Fruit fly (Drosophila melanogaster) S2 (cell line): ENCODE measurements around the gene car.

Experiments
- CG8478 ChIP-seq: fragments of >200 bp; optimal IDR thresholded peaks from 2 replicates; lab custom pipeline; 2018
- CTCF ChIP-seq, 2 experiments: fragments of >200 bp; optimal IDR thresholded peaks; 2 replicates each; lab custom pipeline; 2018

The car gene

DNA sequence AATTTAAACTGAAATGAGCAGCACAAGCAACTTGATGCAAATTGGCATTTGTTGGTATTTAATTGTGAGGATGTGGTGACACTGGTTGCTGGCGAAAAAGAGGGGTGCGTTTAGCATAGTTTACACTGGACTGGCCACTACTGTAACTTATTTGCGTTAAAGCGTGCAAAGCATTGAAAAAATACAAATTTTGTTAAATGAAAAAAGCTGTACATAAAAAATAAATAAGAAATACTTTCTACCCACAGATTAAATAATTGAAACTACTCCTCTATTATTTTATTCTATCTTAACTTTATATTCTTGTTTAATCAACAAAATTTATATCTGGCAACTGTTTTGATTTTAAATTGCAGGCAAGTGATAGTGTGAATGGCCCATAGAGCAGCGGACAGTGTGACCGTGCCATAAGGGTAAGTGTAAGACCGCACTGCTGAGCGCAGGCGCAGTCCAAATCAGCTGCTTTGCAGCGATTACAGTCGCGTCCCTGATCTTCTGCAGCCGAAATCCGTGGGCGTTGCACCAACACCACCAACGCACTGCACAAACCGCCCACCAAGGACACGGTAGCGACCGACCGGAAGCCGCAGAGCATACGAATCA is at the start of gene car, which contains the start of gene Grip84:
Gene car (plus strand): TSS at position 306 of the 603 bp plus-strand sequence.
Gene Grip84 (minus strand): TSS at position 51 of the 603 bp plus-strand sequence.
- TF ChIP-seq CTCF (optimal IDR thresholded peaks at IDR 0.05; lab: Kevin White, UChicago) (no peak), CG8478 (lab: Kevin White, UChicago) (no peak)

DNA sequence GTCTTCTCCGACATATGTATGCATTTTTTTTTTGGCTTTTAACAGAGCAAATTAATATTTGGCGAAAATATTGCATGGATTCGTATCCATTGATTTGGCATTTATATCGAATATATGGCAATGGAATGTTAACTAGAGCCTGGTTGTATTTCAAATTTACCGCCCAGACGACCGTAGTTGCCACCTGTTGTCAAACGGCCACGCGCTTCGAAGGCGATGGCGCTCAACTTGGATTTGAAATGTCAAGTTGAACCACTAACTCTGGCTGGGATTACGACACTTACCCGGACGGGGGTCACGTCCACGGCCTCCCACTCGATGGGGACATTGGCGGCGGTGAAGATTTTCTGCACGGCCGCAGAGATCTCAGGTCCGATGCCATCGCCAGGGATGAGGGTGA is 45.4 kb upstream of the car start:
- TF ChIP-seq CG8478 (lab: Kevin White, UChicago) (no peak), CTCF (optimal IDR thresholded peaks at IDR 0.05; lab: Kevin White, UChicago) (peak in 1 of 2 experiments; percentile 11)

DNA sequence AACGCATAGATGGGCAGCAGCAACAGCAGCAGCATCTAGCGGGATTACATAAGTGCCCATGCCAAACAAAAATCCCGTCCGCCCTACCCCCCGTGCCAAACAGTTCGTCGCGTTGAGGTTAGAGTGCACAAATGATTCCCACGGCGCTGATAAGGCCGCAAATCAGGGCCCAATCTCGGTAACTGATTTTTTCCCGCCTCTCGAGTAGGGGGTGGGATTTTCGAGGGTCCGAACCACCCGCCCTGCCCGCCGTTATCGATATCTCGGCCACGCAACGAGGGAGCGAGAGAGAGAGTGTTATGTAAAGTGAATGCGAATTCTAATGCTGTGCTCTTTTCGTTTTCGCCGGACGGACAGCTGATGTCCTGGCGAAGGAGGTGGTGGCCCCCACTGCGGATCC is 44.9 kb upstream of the car start:
- TF ChIP-seq CTCF (optimal IDR thresholded peaks at IDR 0.05; lab: Kevin White, UChicago): no peak
- no peak for TF ChIP-seq CG8478 (lab: Kevin White, UChicago)

DNA sequence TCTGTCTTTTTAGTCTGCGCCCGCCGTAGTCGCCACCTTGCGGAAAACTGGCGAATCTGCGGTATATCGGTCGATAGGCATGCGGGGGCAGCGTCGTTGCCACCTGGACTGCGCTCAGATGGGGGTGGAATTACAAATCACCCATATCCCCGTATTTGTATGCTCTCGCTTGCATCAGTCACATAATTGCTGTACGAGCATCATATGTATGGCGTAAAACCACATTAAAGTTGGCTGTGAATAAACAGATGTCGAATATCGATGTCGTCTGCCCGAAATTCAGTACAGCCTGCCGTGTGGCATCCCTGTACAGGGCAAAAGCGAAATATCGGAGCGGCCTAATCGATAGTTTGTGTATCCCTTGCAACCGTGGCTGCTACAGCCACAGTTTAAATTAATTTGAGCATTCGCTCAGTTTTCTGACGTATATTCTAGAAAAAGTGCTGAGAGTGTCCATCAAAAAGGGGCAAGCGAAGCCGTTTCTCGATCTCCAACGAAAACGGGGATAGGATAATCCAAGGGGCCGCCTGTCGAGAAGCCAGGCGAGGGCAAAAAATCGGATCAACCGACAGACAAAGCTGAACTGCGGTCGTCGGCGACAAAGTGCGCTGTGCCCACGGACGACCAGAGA is 44.0 kb upstream of the car start, which contains the start of the genes Idh3a and CoRest:
Gene Idh3a (minus strand): TSS at position 58 of the 631 bp plus-strand sequence.
Gene CoRest (plus strand): TSS at position 177 of the 631 bp plus-strand sequence.
- no peak for TF ChIP-seq CG8478 (lab: Kevin White, UChicago)
- peak; percentile 83 to 92 for TF ChIP-seq CTCF (optimal IDR thresholded peaks at IDR 0.05; lab: Kevin White, UChicago)

DNA sequence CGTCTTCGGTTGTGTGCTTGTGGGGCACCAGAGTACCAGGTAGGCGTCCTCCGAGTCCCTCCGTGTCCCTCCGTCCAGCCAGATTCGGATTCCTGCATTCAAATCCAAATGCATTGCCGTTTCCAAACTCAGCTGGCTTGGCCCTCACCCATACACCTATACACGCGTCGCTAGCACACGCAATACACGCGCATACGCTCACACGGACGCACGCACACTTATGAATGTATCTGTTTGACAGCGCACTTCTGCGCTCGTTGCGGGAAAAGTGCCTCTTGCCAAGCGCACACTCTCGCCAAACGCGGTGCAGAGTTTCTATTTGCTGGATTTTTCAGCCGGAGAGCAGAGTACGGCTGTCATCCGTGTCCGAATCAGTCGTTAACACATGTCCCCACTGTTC is 43.2 kb upstream of the car start:
- TF ChIP-seq CTCF (optimal IDR thresholded peaks at IDR 0.05; lab: Kevin White, UChicago) (no peak), CG8478 (lab: Kevin White, UChicago) (no peak)

DNA sequence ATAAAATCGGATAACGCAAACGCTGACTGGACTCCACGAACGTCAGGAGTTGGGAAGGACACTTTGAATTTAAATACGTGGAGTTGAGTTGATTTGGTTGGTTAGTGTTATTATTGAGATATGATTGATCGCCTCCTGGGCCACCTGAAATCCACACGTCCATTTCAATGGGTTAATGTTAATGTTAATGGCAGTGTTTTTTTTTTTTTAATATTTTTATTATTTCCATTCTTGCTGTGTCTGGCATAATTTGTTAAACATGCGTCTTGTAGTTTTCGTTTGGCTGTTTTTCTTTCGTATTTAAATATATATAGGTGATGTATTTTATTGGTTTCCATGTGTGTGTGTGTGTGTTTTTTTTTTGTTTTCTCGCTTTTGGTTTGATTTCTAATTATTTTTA is 34.2 kb upstream of the car start, which contains the start of gene CG12231:
Gene CG12231 (minus strand): TSS at position 101 of the 400 bp plus-strand sequence.
- no peak for TF ChIP-seq CTCF (optimal IDR thresholded peaks at IDR 0.05; lab: Kevin White, UChicago)
- no peak for TF ChIP-seq CG8478 (lab: Kevin White, UChicago)

DNA sequence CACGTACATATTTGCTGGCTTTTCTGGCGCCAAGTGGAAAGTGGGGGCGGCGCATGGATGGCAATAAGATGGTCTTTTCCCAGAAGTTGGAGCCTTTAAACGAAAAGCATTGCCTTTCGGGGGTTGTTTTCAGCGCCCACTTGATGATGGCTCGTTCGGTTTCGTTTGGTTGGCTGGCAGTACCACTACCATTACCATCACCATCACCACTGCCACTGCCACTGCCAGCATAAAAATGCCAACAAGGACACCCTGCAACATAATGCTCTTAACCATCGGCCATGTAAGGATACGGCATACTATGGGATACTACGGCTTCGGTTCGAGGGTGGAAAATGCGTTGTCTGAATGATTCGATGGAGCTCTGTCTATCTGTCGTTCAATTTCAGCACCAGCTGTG is 30.4 kb upstream of the car start:
- TF ChIP-seq CTCF (optimal IDR thresholded peaks at IDR 0.05; lab: Kevin White, UChicago): no peak
- TF ChIP-seq CG8478 (lab: Kevin White, UChicago): no peak

DNA sequence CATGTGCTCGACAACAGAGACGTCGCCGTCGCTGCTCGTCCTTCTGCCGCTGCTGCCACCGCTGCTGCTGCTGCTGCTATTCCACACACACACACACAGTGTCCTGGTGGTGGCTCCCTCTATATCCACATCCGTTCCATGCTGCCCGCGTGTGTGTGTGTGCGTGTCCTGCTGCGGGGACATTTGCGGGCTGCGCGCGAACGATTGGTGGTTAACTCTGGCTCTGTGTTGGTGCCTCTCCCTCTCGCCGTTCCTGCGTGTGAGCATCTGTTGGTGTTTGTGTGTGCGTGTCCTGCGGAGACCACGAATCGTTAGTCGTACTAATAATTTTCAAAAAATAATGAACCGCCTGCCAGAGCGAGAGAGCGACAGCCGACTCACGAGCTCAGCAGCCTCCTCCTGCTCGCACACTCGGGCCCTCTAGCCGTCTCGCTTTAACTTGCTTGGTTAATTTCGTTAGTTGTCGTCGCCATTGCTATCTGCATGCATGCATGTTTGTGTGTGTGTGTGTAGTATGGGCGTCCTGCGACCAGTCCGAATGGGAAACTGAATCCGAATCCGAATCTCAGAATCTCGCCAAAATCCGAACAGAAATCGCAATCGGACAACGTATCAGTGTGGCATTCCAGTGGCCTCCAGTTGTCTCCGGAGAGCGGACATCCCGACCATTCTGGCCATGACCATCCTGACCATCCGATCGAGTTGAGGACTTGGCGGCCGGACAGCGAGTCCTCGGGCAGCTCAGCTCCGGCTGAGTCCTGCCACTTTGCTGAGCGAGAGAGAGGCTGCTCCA is 19.8 kb upstream of the car start:
- TF ChIP-seq CG8478 (lab: Kevin White, UChicago): no peak
- peak; percentile 64 to 80 for TF ChIP-seq CTCF (optimal IDR thresholded peaks at IDR 0.05; lab: Kevin White, UChicago)

DNA sequence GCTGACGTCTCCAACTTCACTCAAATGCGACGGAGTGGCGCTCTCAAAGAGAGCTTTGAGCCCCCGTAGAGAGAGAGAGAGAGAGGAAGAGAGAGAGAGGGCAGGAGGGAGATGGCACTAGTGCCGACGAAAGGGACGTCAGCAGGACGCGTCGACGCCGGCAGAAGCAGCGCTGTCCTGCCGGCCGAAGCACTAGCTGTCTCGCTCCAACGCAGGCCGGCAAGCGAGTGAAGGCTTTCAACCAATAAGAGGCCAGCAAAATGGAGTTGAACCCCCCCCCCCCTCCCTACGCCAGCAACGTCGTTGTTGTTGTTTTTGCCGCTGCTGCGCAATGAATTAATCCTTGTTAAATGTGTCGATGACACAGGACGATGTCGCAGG is 19.2 kb upstream of the car start:
- TF ChIP-seq CG8478 (lab: Kevin White, UChicago): no peak
- TF ChIP-seq CTCF (optimal IDR thresholded peaks at IDR 0.05; lab: Kevin White, UChicago): peak in 1 of 2 experiments; percentile 49

DNA sequence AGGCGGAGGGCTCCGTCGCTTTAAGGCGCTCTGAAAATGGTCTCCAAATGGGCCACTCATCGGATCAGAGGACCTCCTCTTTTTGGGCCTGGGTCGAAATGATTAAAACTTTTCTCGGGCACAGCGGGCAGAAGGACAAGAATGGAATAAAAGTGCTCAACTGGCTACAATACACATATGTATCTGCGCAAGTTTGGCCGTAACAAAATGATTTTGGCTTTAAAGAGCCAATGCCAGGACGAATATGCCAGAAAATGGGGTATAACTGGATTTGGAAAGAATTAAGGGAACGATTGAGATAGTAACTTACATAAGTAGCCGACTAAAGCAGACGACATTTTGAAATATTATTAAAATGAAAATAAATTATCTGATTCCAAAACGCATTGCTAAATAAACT is 18.4 kb upstream of the car start, which contains the start of gene CG32532:
Gene CG32532 (minus strand): TSS at position 101 of the 400 bp plus-strand sequence.
- no peak for TF ChIP-seq CG8478 (lab: Kevin White, UChicago)
- TF ChIP-seq CTCF (optimal IDR thresholded peaks at IDR 0.05; lab: Kevin White, UChicago): no peak

DNA sequence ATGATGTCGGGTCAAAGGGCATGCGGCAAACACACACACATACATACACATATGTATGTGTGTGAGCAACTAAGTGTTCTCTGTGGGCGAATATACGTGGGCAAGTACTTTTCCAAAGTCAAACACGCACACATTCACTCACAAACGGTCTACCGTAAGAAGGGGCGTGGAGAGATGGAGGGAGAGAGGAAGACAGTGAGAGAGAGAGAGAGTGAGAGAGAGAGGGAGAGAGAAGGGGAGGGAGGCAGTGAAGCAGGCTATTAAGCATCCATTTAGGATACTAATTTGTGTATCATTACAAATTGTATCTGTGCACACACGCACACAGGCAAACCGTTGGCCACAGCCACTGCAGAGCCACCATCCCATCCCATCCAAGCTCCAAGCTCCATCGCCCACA is 17.4 kb upstream of the car start:
- TF ChIP-seq CG8478 (lab: Kevin White, UChicago) (no peak), CTCF (optimal IDR thresholded peaks at IDR 0.05; lab: Kevin White, UChicago) (no peak)

DNA sequence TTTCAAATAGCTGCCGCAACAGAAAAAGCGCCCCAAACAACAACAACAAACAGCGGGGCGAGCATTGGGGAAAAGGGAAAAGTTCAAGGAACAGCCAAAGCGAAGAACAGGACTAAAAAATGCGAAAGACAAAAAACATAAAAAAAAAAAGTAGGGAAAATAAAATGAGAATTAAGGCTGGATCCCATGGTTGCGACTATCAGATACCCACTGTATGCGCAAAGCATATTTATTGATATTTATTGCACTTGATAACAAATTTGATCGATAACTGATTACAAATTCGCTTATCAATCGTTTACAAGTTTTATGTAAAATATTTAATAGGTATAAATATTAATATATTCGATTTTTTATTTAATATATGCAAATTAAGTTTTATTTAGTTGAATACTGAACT is 16.2 kb upstream of the car start:
- no peak for TF ChIP-seq CG8478 (lab: Kevin White, UChicago)

DNA sequence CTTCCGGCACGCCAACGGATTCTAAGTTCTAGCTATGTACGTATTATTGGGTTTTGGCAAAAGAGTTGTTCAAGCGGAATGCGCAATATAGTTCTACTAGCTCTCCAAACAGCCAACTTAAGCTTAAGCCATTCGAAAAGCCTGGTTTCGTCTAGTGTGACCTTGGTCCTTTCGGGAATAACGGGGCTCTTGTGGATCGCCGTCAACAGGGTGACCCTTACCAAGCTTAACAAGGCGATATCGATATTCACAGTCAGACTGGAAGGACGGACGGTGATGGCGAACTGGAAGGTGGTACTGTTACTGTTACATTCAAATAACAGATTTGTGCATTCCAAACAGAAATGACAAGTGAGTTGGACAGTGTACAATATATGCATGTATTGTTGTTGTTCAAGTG is 7.9 kb downstream of the car start:
- TF ChIP-seq CG8478 (lab: Kevin White, UChicago): no peak

DNA sequence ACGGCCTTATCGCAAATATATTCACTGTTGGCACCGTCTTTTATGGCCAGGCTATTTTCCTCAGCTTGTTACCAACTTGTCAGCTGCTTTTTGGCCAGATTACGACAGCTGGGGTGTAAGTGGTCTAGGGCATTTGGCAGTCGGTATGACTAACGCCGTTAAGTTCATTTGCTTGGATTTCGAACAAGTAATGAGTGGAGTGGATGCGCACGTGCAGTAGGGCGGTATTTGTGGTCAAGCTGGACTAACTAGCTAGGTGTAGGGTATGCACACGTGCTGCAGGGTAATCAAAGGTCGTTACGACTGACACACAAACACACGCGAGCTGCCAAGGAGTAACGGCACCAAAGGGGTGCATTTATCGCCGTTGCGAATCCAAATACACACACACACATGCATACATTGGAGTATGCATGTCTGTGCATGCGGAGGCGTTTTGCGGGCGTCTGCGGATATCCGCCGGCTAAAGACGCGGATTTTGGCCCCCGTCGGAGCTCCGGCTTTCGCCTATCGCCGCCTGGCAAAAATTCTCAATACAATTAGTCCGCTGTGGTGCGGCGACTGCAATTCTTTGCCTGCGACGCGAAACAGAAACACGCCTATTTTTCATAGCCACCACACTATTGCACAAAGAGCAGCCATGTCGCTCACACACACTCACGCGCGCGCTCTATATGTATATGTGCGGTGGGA is 12.3 kb downstream of the car start:
- TF ChIP-seq CG8478 (lab: Kevin White, UChicago) (no peak), CTCF (optimal IDR thresholded peaks at IDR 0.05; lab: Kevin White, UChicago) (no peak)
